Worm (Caenorhabditis elegans) whole organism, L1 larva: ENCODE data around the gene Y47D7A.6.

Experiments used
- C04F5.9 ChIP-seq: sonication (generic microtip); optimal IDR thresholded peaks from 2 replicates; lab custom pipeline; 2016; ENCODE audit warnings: missing genetic modification characterization, missing compliant biosample characterization
- C16A3.4 ChIP-seq: fragments of 150-350 bp; optimal IDR thresholded peaks from 2 replicates; lab custom pipeline; 2014; ENCODE audit warnings: missing biosample characterization, missing genetic modification characterization
- Y116A8C.19 ChIP-seq: sonication (generic microtip); optimal IDR thresholded peaks from 2 replicates; lab custom pipeline; 2016; ENCODE audit warnings: missing compliant biosample characterization, missing genetic modification characterization, borderline replicate concordance
- ama-1 ChIP-seq: fragments of 150-350 bp; optimal IDR thresholded peaks from 2 replicates; lab custom pipeline; 2014
- blmp-1 ChIP-seq: fragments of 150-350 bp; optimal IDR thresholded peaks from 2 replicates; lab custom pipeline; 2014; ENCODE audit warnings: missing biosample characterization, missing genetic modification characterization
- ceh-8 ChIP-seq: fragments of 200-800 bp; sonication (Bioruptor generic); optimal IDR thresholded peaks from 2 replicates; lab custom pipeline; 2018; ENCODE audit warnings: mild to moderate bottlenecking, missing genetic modification characterization, moderate library complexity, missing compliant biosample characterization
- ceh-88 ChIP-seq: fragments of 200-800 bp; sonication (Bioruptor generic); IDR thresholded peaks from 2 replicates; pipeline ENCODE4 v1.3.6; 2022; ENCODE audit warnings: missing genetic modification characterization, missing compliant biosample characterization
- ceh-90 ChIP-seq: sonication (generic microtip); optimal IDR thresholded peaks from 2 replicates; lab custom pipeline; 2016; ENCODE audit warnings: missing genetic modification characterization, missing compliant biosample characterization
- ces-1 ChIP-seq: fragments of 150-350 bp; optimal IDR thresholded peaks from 2 replicates; lab custom pipeline; 2014; ENCODE audit warnings: missing biosample characterization, missing genetic modification reagents, missing genetic modification characterization
- dpl-1 ChIP-seq, 3 experiments: fragments of 150-350 bp in 2 of 3; sonication (generic microtip) in 1 of 3; optimal IDR thresholded peaks; 2 replicates each; lab custom pipeline; 2014 to 2017; ENCODE audit warnings: missing biosample characterization in 3 of 3, missing genetic modification characterization in 3 of 3, missing genetic modification reagents in 3 of 3
- dsc-1 ChIP-seq: sonication (generic microtip); optimal IDR thresholded peaks from 2 replicates; lab custom pipeline; 2016; ENCODE audit warnings: mild to moderate bottlenecking, missing genetic modification characterization, missing compliant biosample characterization
- efl-1 ChIP-seq, 4 experiments: fragments of 150-350 bp; optimal IDR thresholded peaks in 3 of 4; peaks in 1 of 4; 1 replicate in 1 of 4; 2 replicates in 3 of 4; lab custom pipeline; 2014; ENCODE audit warnings: missing biosample characterization in 2 of 4, missing genetic modification characterization in 2 of 4, missing genetic modification reagents in 2 of 4
- egl-13 ChIP-seq: sonication (generic microtip); optimal IDR thresholded peaks from 2 replicates; lab custom pipeline; 2016; ENCODE audit warnings: missing genotype, missing genetic modification reagents, missing genetic modification characterization, missing compliant biosample characterization
- egl-27 ChIP-seq, 2 experiments: fragments of 150-350 bp in 1 of 2; sonication (generic microtip); optimal IDR thresholded peaks; 3 replicates each; lab custom pipeline; 2017 to 2018; ENCODE audit warnings: missing biosample characterization in 2 of 2, missing genetic modification characterization in 2 of 2, missing genetic modification reagents in 2 of 2
- elt-2 ChIP-seq: sonication (generic microtip); optimal IDR thresholded peaks from 2 replicates; lab custom pipeline; 2016; ENCODE audit warnings: missing genetic modification characterization, mild to moderate bottlenecking, inconsistent platforms, missing compliant biosample characterization, missing genetic modification reagents
- elt-3 ChIP-seq, 6 experiments: fragments of 150-350 bp in 1 of 6; sonication (generic microtip); optimal IDR thresholded peaks; 2 replicates each; lab custom pipeline; 2017 to 2018; ENCODE audit warnings: missing biosample characterization in 6 of 6, missing genetic modification characterization in 6 of 6, inconsistent platforms in 1 of 6
- fkh-8 ChIP-seq: sonication (generic microtip); optimal IDR thresholded peaks from 2 replicates; lab custom pipeline; 2016; ENCODE audit warnings: mild to moderate bottlenecking, missing genetic modification characterization, missing compliant biosample characterization
- fos-1 ChIP-seq: fragments of 150-350 bp; optimal IDR thresholded peaks from 2 replicates; lab custom pipeline; 2014; ENCODE audit warnings: missing biosample characterization, missing genetic modification characterization
- grh-1 ChIP-seq: fragments of 200-800 bp; sonication (Bioruptor generic); IDR thresholded peaks from 2 replicates; pipeline ENCODE4 v1.3.6; 2022; ENCODE audit warnings: missing genetic modification reagents, missing genetic modification characterization, missing compliant biosample characterization
- hlh-4 ChIP-seq: sonication (generic microtip); optimal IDR thresholded peaks from 2 replicates; lab custom pipeline; 2016; ENCODE audit warnings: mild to moderate bottlenecking, missing genetic modification characterization, missing compliant biosample characterization
- jun-1 ChIP-seq: fragments of 150-350 bp; optimal IDR thresholded peaks from 2 replicates; lab custom pipeline; 2014; ENCODE audit warnings: missing biosample characterization, missing genetic modification reagents, missing genetic modification characterization
- lin-14 ChIP-seq: fragments of 200-800 bp; sonication (Bioruptor generic); optimal IDR thresholded peaks from 2 replicates; lab custom pipeline; 2018; ENCODE audit warnings: mild to moderate bottlenecking, missing genetic modification characterization, moderate library complexity, missing compliant biosample characterization
- lin-15B ChIP-seq: fragments of 150-350 bp; sonication (generic microtip); optimal IDR thresholded peaks from 3 replicates; lab custom pipeline; 2014; ENCODE audit warnings: missing biosample characterization, missing genetic modification characterization
- lin-35 ChIP-seq, 2 experiments: fragments of 150-350 bp; optimal IDR thresholded peaks; 2 replicates each; lab custom pipeline; 2014; ENCODE audit warnings: missing biosample characterization in 2 of 2, missing genetic modification characterization in 2 of 2, missing genetic modification reagents in 2 of 2
- lir-3 ChIP-seq: sonication (generic microtip); optimal IDR thresholded peaks from 2 replicates; lab custom pipeline; 2016; ENCODE audit warnings: mild to moderate bottlenecking, missing genetic modification characterization, moderate library complexity, missing compliant biosample characterization; ENCODE audit not compliant: poor library complexity
- mef-2 ChIP-seq: fragments of 150-350 bp; optimal IDR thresholded peaks from 2 replicates; lab custom pipeline; 2014; ENCODE audit warnings: missing biosample characterization, missing genetic modification characterization
- mep-1 ChIP-seq: fragments of 150-350 bp; optimal IDR thresholded peaks from 2 replicates; lab custom pipeline; 2014; ENCODE audit warnings: missing biosample characterization, missing genetic modification characterization
- nhr-19 ChIP-seq: fragments of 200-800 bp; sonication (Bioruptor generic); conservative IDR thresholded peaks from 2 replicates; pipeline ENCODE4 v1.3.6; 2022; ENCODE audit warnings: missing genetic modification characterization, missing compliant biosample characterization
- nhr-20 ChIP-seq: sonication (generic microtip); optimal IDR thresholded peaks from 2 replicates; lab custom pipeline; 2016; ENCODE audit warnings: mild to moderate bottlenecking, missing genetic modification characterization, missing compliant biosample characterization
- nhr-237 ChIP-seq: fragments of 150-350 bp; optimal IDR thresholded peaks from 2 replicates; lab custom pipeline; 2014; ENCODE audit warnings: missing biosample characterization, missing genetic modification characterization
- nhr-28 ChIP-seq: fragments of 150-350 bp; optimal IDR thresholded peaks from 2 replicates; lab custom pipeline; 2014; ENCODE audit warnings: missing biosample characterization, missing genetic modification characterization
- nhr-47 ChIP-seq: sonication (generic microtip); optimal IDR thresholded peaks from 2 replicates; lab custom pipeline; 2016; ENCODE audit warnings: mild to moderate bottlenecking, missing genetic modification characterization, moderate library complexity, missing compliant biosample characterization
- nhr-77 ChIP-seq: fragments of 150-350 bp; optimal IDR thresholded peaks from 2 replicates; lab custom pipeline; 2014; ENCODE audit warnings: missing biosample characterization, missing genetic modification characterization
- nhr-85 ChIP-seq: sonication (generic microtip); peaks from one replicate; lab custom pipeline; 2016; ENCODE audit warnings: missing genetic modification characterization, inconsistent platforms, missing compliant biosample characterization
- nhr-90 ChIP-seq: sonication (generic microtip); optimal IDR thresholded peaks from 2 replicates; lab custom pipeline; 2016; ENCODE audit warnings: mild to moderate bottlenecking, missing genetic modification characterization, missing compliant biosample characterization; ENCODE audit not compliant: poor library complexity
- pag-3 ChIP-seq: sonication (generic microtip); optimal IDR thresholded peaks from 2 replicates; lab custom pipeline; 2017; ENCODE audit warnings: missing genetic modification characterization, mild to moderate bottlenecking, missing compliant biosample characterization, antibody characterized with exemption, borderline replicate concordance; ENCODE audit not compliant: insufficient read depth
- skn-1 ChIP-seq: fragments of 150-350 bp; optimal IDR thresholded peaks from 2 replicates; lab custom pipeline; 2014; ENCODE audit warnings: missing biosample characterization, missing genetic modification characterization
- snpc-4 ChIP-seq: fragments of 150-350 bp; optimal IDR thresholded peaks from 2 replicates; lab custom pipeline; 2014; ENCODE audit warnings: missing biosample characterization, missing genetic modification characterization
- sox-4 ChIP-seq: sonication (generic microtip); optimal IDR thresholded peaks from 2 replicates; lab custom pipeline; 2016; ENCODE audit warnings: missing genetic modification characterization, missing compliant biosample characterization
- swsn-7 ChIP-seq: sonication (generic microtip); optimal IDR thresholded peaks from 2 replicates; lab custom pipeline; 2016; ENCODE audit warnings: missing genetic modification characterization, missing compliant biosample characterization
- unc-86 ChIP-seq: sonication (generic microtip); optimal IDR thresholded peaks from 2 replicates; lab custom pipeline; 2016; ENCODE audit warnings: missing genetic modification characterization, missing compliant biosample characterization
- xbp-1 ChIP-seq: sonication (generic microtip); optimal IDR thresholded peaks from 2 replicates; lab custom pipeline; 2016; ENCODE audit warnings: missing genetic modification characterization, missing compliant biosample characterization
- zag-1 ChIP-seq: fragments of 150-350 bp; optimal IDR thresholded peaks from 2 replicates; lab custom pipeline; 2014; ENCODE audit warnings: missing biosample characterization, missing genetic modification characterization
- zip-4 ChIP-seq: fragments of 200-800 bp; sonication (Bioruptor generic); optimal IDR thresholded peaks from 2 replicates; lab custom pipeline; 2018; ENCODE audit warnings: mild to moderate bottlenecking, missing genetic modification characterization, moderate library complexity, missing compliant biosample characterization
- ztf-11 ChIP-seq, 2 experiments: sonication (generic microtip); optimal IDR thresholded peaks; 2 replicates each; lab custom pipeline; 2016 to 2017; ENCODE audit warnings: missing genetic modification characterization in 2 of 2, missing biosample characterization in 1 of 2, missing compliant biosample characterization in 1 of 2
- ztf-4 ChIP-seq: fragments of 150-350 bp; optimal IDR thresholded peaks from 2 replicates; lab custom pipeline; 2014; ENCODE audit warnings: missing biosample characterization, missing genetic modification characterization

Y47D7A.6 gene

ce11 chrV:4418116-4418515 is at the start of gene Y47D7A.6:
Gene Y47D7A.6 (minus strand): TSS chrV:4418216.
- TF ChIP-seq Y116A8C.19 (tag; lab: Kevin White, UChicago) (no peak), ceh-8 (GFP tag; lab: Kevin White, UChicago) (no peak), nhr-90 (tag; lab: Kevin White, UChicago) (no peak), pag-3 (tag; lab: Kevin White, UChicago) (no peak), snpc-4 (tag; lab: Kevin White, UChicago) (no peak), grh-1 (no peak), xbp-1 (tag; lab: Kevin White, UChicago) (no peak), mep-1 (no peak), nhr-19 (GFP tag; lab: Robert Waterston, UW) (no peak), lin-15B (tag; lab: Kevin White, UChicago) (no peak), egl-13 (no peak), elt-2 (tag; lab: Kevin White, UChicago) (no peak), hlh-4 (tag; lab: Kevin White, UChicago) (no peak), zag-1 (tag; lab: Kevin White, UChicago) (no peak), nhr-85 (tag; lab: Kevin White, UChicago) (no peak)

- TF ChIP-seq lir-3, result no peak
- TF ChIP-seq ces-1 (GFP tag; lab: Kevin White, UChicago), result no peak
- TF ChIP-seq lin-14 (GFP tag; lab: Kevin White, UChicago), result peak; percentile 16
- TF ChIP-seq nhr-19 (GFP tag; lab: Robert Waterston, UW), result no peak
- TF ChIP-seq, all 84 proteins: peak for 1
These were observed 36.6 kb upstream of the Y47D7A.6 start, which contains the start of gene gnrr-5 for ce11 chrV:4454634-4455033. Gene gnrr-5 (minus strand): TSS chrV:4454734.

- peak; percentile 46 for TF ChIP-seq unc-86 (tag; lab: Kevin White, UChicago)
- TF ChIP-seq ztf-4 (tag; lab: Kevin White, UChicago), result no peak
- TF ChIP-seq ztf-11 (tag; optimal IDR thresholded peaks at IDR 0.05; lab: Kevin White, UChicago), result no peak
- TF ChIP-seq ceh-90 (tag; lab: Kevin White, UChicago), result no peak
- no peak for TF ChIP-seq pag-3 (tag; lab: Kevin White, UChicago)
- TF ChIP-seq egl-13, result peak; percentile 24
- no peak for TF ChIP-seq nhr-237 (tag; lab: Kevin White, UChicago)
- no peak for TF ChIP-seq egl-27 (tag; optimal IDR thresholded peaks at IDR 0.05; lab: Kevin White, UChicago)
- peak; percentile 1 for TF ChIP-seq lin-15B (tag; lab: Kevin White, UChicago)
- no peak for TF ChIP-seq zip-4
- peak; percentile 62 for TF ChIP-seq mep-1
- peak; percentile 16 for TF ChIP-seq jun-1
- TF ChIP-seq skn-1, result peak; percentile 51
- no peak for TF ChIP-seq nhr-28 (tag; lab: Kevin White, UChicago)
- peak; percentile 35 for TF ChIP-seq nhr-77 (tag; lab: Kevin White, UChicago)
- peak; percentile 92 to 96 for TF ChIP-seq efl-1 (optimal IDR thresholded peaks at IDR 0.05; lab: Kevin White, UChicago)
- peak; percentile 96 to 99 for TF ChIP-seq efl-1 (GFP tag; optimal IDR thresholded peaks at IDR 0.05 in 1 of 2; lab: Kevin White, UChicago)
- TF ChIP-seq swsn-7 (tag; lab: Kevin White, UChicago), result peak; percentile 60
- peak; percentile 16 for TF ChIP-seq fos-1 (tag; lab: Kevin White, UChicago)
- peak; percentile 81 for TF ChIP-seq nhr-47 (tag; lab: Kevin White, UChicago)
- TF ChIP-seq sox-4 (tag; lab: Kevin White, UChicago), result peak; percentile 3
- peak; percentile 80 for TF ChIP-seq nhr-85 (tag; lab: Kevin White, UChicago)
- TF ChIP-seq dpl-1 (GFP tag; optimal IDR thresholded peaks at IDR 0.05; lab: Kevin White, UChicago), result peak; percentile 93 to 96 (median 95)
- TF ChIP-seq nhr-20 (tag; lab: Kevin White, UChicago), result peak; percentile 59
- TF ChIP-seq lir-3, result no peak
- TF ChIP-seq elt-2 (tag; lab: Kevin White, UChicago), result peak; percentile 56
- no peak for TF ChIP-seq ceh-88 (GFP tag; lab: Robert Waterston, UW)
- peak; percentile 23 for TF ChIP-seq C04F5.9 (tag; lab: Kevin White, UChicago)
- TF ChIP-seq dsc-1 (tag; lab: Kevin White, UChicago), result peak; percentile 67
- TF ChIP-seq mef-2 (tag; lab: Kevin White, UChicago), result no peak
- TF ChIP-seq fkh-8 (tag; lab: Kevin White, UChicago), result peak; percentile 53
- peak; percentile 49 for TF ChIP-seq blmp-1
- TF ChIP-seq elt-3 (tag; optimal IDR thresholded peaks at IDR 0.05; lab: Kevin White, UChicago), result peak in 1 of 6 experiments; percentile 11
- peak; percentile 96 to 97 for TF ChIP-seq lin-35 (GFP tag; optimal IDR thresholded peaks at IDR 0.05; lab: Kevin White, UChicago)
- peak; percentile 58 for TF ChIP-seq xbp-1 (tag; lab: Kevin White, UChicago)
- TF ChIP-seq C16A3.4 (tag; lab: Kevin White, UChicago), result peak; percentile 39
- TF ChIP-seq ama-1 (lab: Kevin White, UChicago), result no peak
- peak; percentile 61 for TF ChIP-seq lin-14 (GFP tag; lab: Kevin White, UChicago)
These were observed 32.6 kb upstream of the Y47D7A.6 start, which contains the start of gene rft-2 for ce11 chrV:4450523-4451089. Gene rft-2 (minus strand): TSS chrV:4450563.
